Worm (Caenorhabditis elegans): Measurements from ENCODE around the gene cest-16.

Gene cest-16

DNA sequence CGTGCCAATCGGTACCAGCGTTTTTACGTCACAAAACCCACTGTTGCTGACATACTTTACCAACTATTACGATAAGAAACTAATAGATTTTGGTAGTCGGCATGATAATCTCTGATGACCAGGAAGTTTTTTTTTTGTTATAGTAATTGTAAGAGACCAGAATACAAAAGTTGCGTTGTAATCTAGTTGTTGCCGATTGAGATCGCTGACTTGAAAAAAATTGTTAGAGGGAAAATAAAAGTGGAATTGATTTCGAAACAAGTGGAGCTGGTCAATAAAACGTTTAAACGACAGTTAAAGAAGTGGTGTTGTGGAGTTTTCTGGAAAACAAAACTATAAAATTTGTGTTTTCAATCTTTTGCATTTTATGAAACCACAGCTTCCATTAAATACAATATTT, 42.8 kb upstream of the cest-16 start:
- TF ChIP-seq lin-35 (GFP tag; optimal IDR thresholded peaks at IDR 0.05), result peak in 1 of 2 experiments; percentile 7
- TF ChIP-seq rnt-1 (tag; optimal IDR thresholded peaks at IDR 0.05), result no peak
- TF ChIP-seq tbx-2 (tag; optimal IDR thresholded peaks at IDR 0.05), result no peak

DNA sequence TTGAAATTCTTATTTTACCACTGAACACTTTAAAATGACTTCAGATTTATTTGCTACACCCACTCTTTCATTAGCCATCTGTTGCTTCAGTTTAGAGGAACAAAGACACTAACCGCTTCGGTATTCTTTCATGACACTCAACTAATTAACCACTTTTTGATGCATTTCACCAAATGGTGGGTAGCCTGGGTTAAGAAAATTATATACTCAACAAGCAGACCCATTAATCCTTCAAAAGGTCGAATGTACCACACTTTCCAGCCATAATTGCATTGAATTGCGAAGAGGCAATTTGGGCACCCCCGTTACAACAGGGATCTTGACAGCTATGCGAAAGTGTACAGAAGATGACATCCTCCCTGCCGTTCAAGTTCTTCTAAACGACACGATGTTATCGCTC, 41.3 kb upstream of the cest-16 start:
- TF ChIP-seq ztf-11 (tag; optimal IDR thresholded peaks at IDR 0.05), result peak in 1 of 2 experiments; percentile 22
- TF ChIP-seq hlh-17 (GFP tag; optimal IDR thresholded peaks at IDR 0.05; ENCODE audit: borderline replicate concordance), result no peak
- no peak for TF ChIP-seq C04F5.9 (tag; optimal IDR thresholded peaks at IDR 0.05)
- TF ChIP-seq unc-62 (GFP tag; optimal IDR thresholded peaks at IDR 0.05), result no peak
- TF ChIP-seq lin-35 (GFP tag; optimal IDR thresholded peaks at IDR 0.05), result no peak
- TF ChIP-seq zip-4 (GFP tag; optimal IDR thresholded peaks at IDR 0.05), result no peak
- TF ChIP-seq blmp-1 (tag; optimal IDR thresholded peaks at IDR 0.05), result peak; percentile 20

DNA sequence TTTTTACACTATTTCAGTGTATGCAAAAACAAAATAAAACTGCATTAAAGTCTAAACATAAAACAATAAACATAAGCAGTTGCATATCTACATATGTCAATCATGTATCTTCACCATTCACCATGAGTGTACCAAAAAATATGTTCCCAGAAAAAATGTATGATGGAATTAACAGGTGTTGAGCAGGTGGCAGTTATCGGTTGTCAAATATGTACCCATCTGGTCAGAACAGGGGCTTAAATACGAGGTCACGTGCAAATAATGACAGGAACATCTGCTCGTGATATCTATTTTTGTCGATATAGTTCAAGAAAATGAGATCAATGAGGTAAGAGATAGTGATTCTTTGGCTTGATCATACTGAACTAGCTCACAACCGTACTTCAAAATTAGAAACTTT, 40.7 kb upstream of the cest-16 start:
- no peak for TF ChIP-seq C04F5.9 (tag; optimal IDR thresholded peaks at IDR 0.05)
- TF ChIP-seq lin-35 (GFP tag; optimal IDR thresholded peaks at IDR 0.05), result no peak
- no peak for TF ChIP-seq efl-1 (optimal IDR thresholded peaks at IDR 0.05)
- no peak for TF ChIP-seq efl-1 (GFP tag; optimal IDR thresholded peaks at IDR 0.05 in 1 of 2)
- peak; percentile 22 for TF ChIP-seq rnt-1 (tag; optimal IDR thresholded peaks at IDR 0.05)
- no peak for TF ChIP-seq isw-1 (GFP tag; IDR thresholded peaks at IDR 0.05)
- peak; percentile 23 for TF ChIP-seq snu-23 (GFP tag; optimal IDR thresholded peaks at IDR 0.05)
- no peak for TF ChIP-seq lin-15B (tag; optimal IDR thresholded peaks at IDR 0.05)
- peak; percentile 57 for TF ChIP-seq nhr-85 (tag)
- TF ChIP-seq fos-1 (tag; optimal IDR thresholded peaks at IDR 0.05), result no peak
- TF ChIP-seq nhr-20 (tag; optimal IDR thresholded peaks at IDR 0.05), result no peak
- no peak for TF ChIP-seq skn-1 (tag; optimal IDR thresholded peaks at IDR 0.05)
- no peak for TF ChIP-seq Y116A8C.19 (tag; optimal IDR thresholded peaks at IDR 0.05; ENCODE audit: borderline replicate concordance)
- no peak for TF ChIP-seq sptf-1 (tag; optimal IDR thresholded peaks at IDR 0.05)
- peak; percentile 49 for TF ChIP-seq mep-1 (tag; optimal IDR thresholded peaks at IDR 0.05)
- no peak for TF ChIP-seq nhr-90 (tag; optimal IDR thresholded peaks at IDR 0.05; ENCODE audit: poor library complexity)
- TF ChIP-seq unc-98 (GFP tag; IDR thresholded peaks at IDR 0.05), result no peak
- no peak for TF ChIP-seq nhr-77 (tag; optimal IDR thresholded peaks at IDR 0.05)
- TF ChIP-seq ceh-63 (GFP tag; optimal IDR thresholded peaks at IDR 0.05), result no peak
- no peak for TF ChIP-seq ztf-4 (tag; optimal IDR thresholded peaks at IDR 0.05)
- no peak for TF ChIP-seq zip-4 (GFP tag; optimal IDR thresholded peaks at IDR 0.05)
- no peak for TF ChIP-seq efl-3 (GFP tag; optimal IDR thresholded peaks at IDR 0.05)
- no peak for TF ChIP-seq hlh-17 (GFP tag; optimal IDR thresholded peaks at IDR 0.05; ENCODE audit: borderline replicate concordance)
- peak in 1 of 2 experiments; percentile 87 for TF ChIP-seq ztf-11 (tag; optimal IDR thresholded peaks at IDR 0.05)
- TF ChIP-seq nhr-47 (tag; optimal IDR thresholded peaks at IDR 0.05), result no peak
- no peak for TF ChIP-seq dpl-1 (GFP tag; optimal IDR thresholded peaks at IDR 0.05)
- TF ChIP-seq tbx-2 (tag; optimal IDR thresholded peaks at IDR 0.05), result peak; percentile 47
- no peak for TF ChIP-seq aha-1 (tag; optimal IDR thresholded peaks at IDR 0.05)
- TF ChIP-seq lin-14 (GFP tag; optimal IDR thresholded peaks at IDR 0.05), result peak; percentile 51
- peak; percentile 67 for TF ChIP-seq nhr-71 (tag; optimal IDR thresholded peaks at IDR 0.05)

DNA sequence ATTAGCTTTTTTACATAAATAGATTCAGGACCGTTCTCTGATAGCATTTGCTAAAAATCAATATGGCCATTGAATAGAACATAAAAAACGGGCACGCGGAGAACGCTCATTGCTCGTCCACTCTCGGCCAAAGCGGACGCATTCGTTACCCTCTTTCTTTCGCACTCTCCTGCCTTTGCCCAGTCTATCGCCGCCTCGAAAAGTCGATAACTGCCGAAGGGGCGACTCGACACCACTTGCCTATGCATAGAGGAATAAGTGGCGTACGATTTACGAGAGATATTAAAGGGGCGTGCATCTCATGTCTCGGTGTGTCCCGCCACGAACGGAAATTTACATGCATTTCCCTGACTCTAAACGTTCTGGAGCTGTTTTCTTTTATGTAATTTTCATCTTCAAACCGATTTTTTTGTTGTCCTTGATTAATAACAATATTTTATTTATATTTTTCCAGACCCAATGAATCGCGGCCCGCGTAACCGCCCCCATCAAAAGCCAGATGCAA, 36.5 kb upstream of the cest-16 start, which contains the start of gene W05H9.4:
TSS of gene W05H9.4 (plus strand) at position 455 of the 505 bp plus-strand sequence.
- TF ChIP-seq hlh-17 (GFP tag; optimal IDR thresholded peaks at IDR 0.05; ENCODE audit: borderline replicate concordance) (no peak), alr-1 (tag; optimal IDR thresholded peaks at IDR 0.05; ENCODE audit: borderline replicate concordance) (no peak), lin-39 (tag; optimal IDR thresholded peaks at IDR 0.05) (no peak), aha-1 (tag; optimal IDR thresholded peaks at IDR 0.05) (no peak), ceh-63 (GFP tag; optimal IDR thresholded peaks at IDR 0.05) (no peak), fkh-10 (GFP tag; optimal IDR thresholded peaks at IDR 0.05) (no peak), C04F5.9 (tag; optimal IDR thresholded peaks at IDR 0.05) (no peak), pag-3 (tag; optimal IDR thresholded peaks at IDR 0.05; ENCODE audit: borderline replicate concordance, insufficient read depth) (no peak), unc-130 (tag; optimal IDR thresholded peaks at IDR 0.05) (no peak), nhr-71 (tag; optimal IDR thresholded peaks at IDR 0.05) (peak; percentile 30), nhr-11 (tag; optimal IDR thresholded peaks at IDR 0.05) (no peak), egl-27 (tag; optimal IDR thresholded peaks at IDR 0.05) (no peak), mab-9 (GFP tag; IDR thresholded peaks at IDR 0.05) (no peak), efl-3 (GFP tag; optimal IDR thresholded peaks at IDR 0.05) (no peak), dpl-1 (GFP tag; optimal IDR thresholded peaks at IDR 0.05) (no peak), nhr-20 (tag; optimal IDR thresholded peaks at IDR 0.05) (peak; percentile 4), mef-2 (tag; optimal IDR thresholded peaks at IDR 0.05) (no peak), ceh-8 (GFP tag; optimal IDR thresholded peaks at IDR 0.05) (no peak), aly-2 (tag; optimal IDR thresholded peaks at IDR 0.05) (no peak), snpc-4 (tag; optimal IDR thresholded peaks at IDR 0.05) (peak; percentile 15), nhr-237 (tag; optimal IDR thresholded peaks at IDR 0.05) (no peak), lir-3 (tag; optimal IDR thresholded peaks at IDR 0.05; ENCODE audit: poor library complexity) (no peak)
